Fruit fly (Drosophila melanogaster): ENCODE results near the gene CG13639.
A peak's percentile ranks its signal among the peaks of the same experiment; 100 is the strongest.

CG13639 gene

dm6 chr3R:24816993-24817854 lies 42.9 kb downstream of the CG13639 start, which contains the start of the genes CG5808 and Saf-B (continued):
- peak; percentile 61 for TF ChIP-seq CG2712 (tag; optimal IDR thresholded peaks at IDR 0.05)
- TF ChIP-seq CG12155 (GFP tag; optimal IDR thresholded peaks at IDR 0.05), result peak; percentile 44
- TF ChIP-seq Opbp (GFP tag; IDR thresholded peaks at IDR 0.05; ENCODE audit: partially characterized antibody), result peak; percentile 80
- peak; percentile 66 for TF ChIP-seq ssp (GFP tag; IDR thresholded peaks at IDR 0.05)
- peak; percentile 81; the same call in 1 of the 2 replicates for TF ChIP-seq CG32767 (GFP tag; IDR thresholded peaks at IDR 0.05)
- TF ChIP-seq chinmo (GFP tag; IDR thresholded peaks at IDR 0.05; ENCODE audit: partially characterized antibody), result 0 out of 4 replicates have a peak, but pooled peaks have one; percentile 77
- TF ChIP-seq sob (GFP tag; IDR thresholded peaks at IDR 0.05), result peak; percentile 33; the same call in 1 of the 2 replicates
- peak; percentile 49 for TF ChIP-seq YL-1 (GFP tag; optimal IDR thresholded peaks at IDR 0.05)
- peak; percentile 82 for TF ChIP-seq Dref (GFP tag; IDR thresholded peaks at IDR 0.05)
- no peak for TF ChIP-seq Elba2 (GFP tag; optimal IDR thresholded peaks at IDR 0.05)
- no peak for TF ChIP-seq Bteb2 (GFP tag; optimal IDR thresholded peaks at IDR 0.05)
- TF ChIP-seq slbo (GFP tag; IDR thresholded peaks at IDR 0.05), result peak; percentile 60
- TF ChIP-seq CG14860 (GFP tag; IDR thresholded peaks at IDR 0.05; ENCODE audit: partially characterized antibody), result peak; percentile 92
- TF ChIP-seq CG31365 (tag; optimal IDR thresholded peaks at IDR 0.05), result no peak
- TF ChIP-seq CG17912 (GFP tag; optimal IDR thresholded peaks at IDR 0.05), result no peak
- TF ChIP-seq CG5180 (GFP tag; optimal IDR thresholded peaks at IDR 0.05), result no peak
- TF ChIP-seq CG9437 (GFP tag; optimal IDR thresholded peaks at IDR 0.05), result peak; percentile 86
- TF ChIP-seq CG12391 (tag; optimal IDR thresholded peaks at IDR 0.05), result peak; percentile 69
- TF ChIP-seq CG2116 (GFP tag; optimal IDR thresholded peaks at IDR 0.05), result peak; percentile 79
- peak; percentile 83 for TF ChIP-seq tna (GFP tag; IDR thresholded peaks at IDR 0.05; ENCODE audit: partially characterized antibody)
- TF ChIP-seq CG4617 (GFP tag; optimal IDR thresholded peaks at IDR 0.05; ENCODE audit: borderline replicate concordance), result peak; percentile 39
- TF ChIP-seq Dp (GFP tag; optimal IDR thresholded peaks at IDR 0.05), result peak; percentile 18
- peak; percentile 36 for TF ChIP-seq CG32532 (GFP tag; IDR thresholded peaks at IDR 0.05)
- peak; percentile 63 for TF ChIP-seq tgo (GFP tag; IDR thresholded peaks at IDR 0.05)
- TF ChIP-seq Blimp-1 (GFP tag; optimal IDR thresholded peaks at IDR 0.05), result no peak
- no peak for TF ChIP-seq CG33557 (GFP tag; optimal IDR thresholded peaks at IDR 0.05)
- peak; percentile 40 for TF ChIP-seq Six4 (GFP tag; optimal IDR thresholded peaks at IDR 0.05)
- TF ChIP-seq jigr1 (GFP tag; IDR thresholded peaks at IDR 0.05), result no peak
- peak; percentile 62 for TF ChIP-seq CG4820 (GFP tag; optimal IDR thresholded peaks at IDR 0.05)
- no peak for TF ChIP-seq CG11504 (tag; optimal IDR thresholded peaks at IDR 0.05)
- TF ChIP-seq Sox102F (GFP tag; optimal IDR thresholded peaks at IDR 0.05), result no peak
- peak; percentile 81 for TF ChIP-seq Ptx1 (GFP tag; IDR thresholded peaks at IDR 0.05)
- TF ChIP-seq HLH3B (GFP tag; IDR thresholded peaks at IDR 0.05), result peak; percentile 31; the same call in 1 of the 2 replicates
- TF ChIP-seq MBD-R2 (GFP tag; IDR thresholded peaks at IDR 0.05), result peak; percentile 8; the same call in 1 of the 2 replicates
- peak; percentile 2 for TF ChIP-seq CG17802 (tag; optimal IDR thresholded peaks at IDR 0.05)
- TF ChIP-seq so (GFP tag; IDR thresholded peaks at IDR 0.05), result no peak
- peak; percentile 19 for TF ChIP-seq Fer3 (tag; optimal IDR thresholded peaks at IDR 0.05)
- peak; percentile 43; the same call in 1 of the 2 replicates for TF ChIP-seq CG31224 (GFP tag; IDR thresholded peaks at IDR 0.05)
- TF ChIP-seq vvl (GFP tag; IDR thresholded peaks at IDR 0.05), result peak; percentile 68
- no peak for TF ChIP-seq tx (GFP tag; optimal IDR thresholded peaks at IDR 0.05)
- TF ChIP-seq E2f1 (GFP tag; IDR thresholded peaks at IDR 0.05), result peak; percentile 59
- peak; percentile 43 for TF ChIP-seq CG15696 (tag; optimal IDR thresholded peaks at IDR 0.05)
- TF ChIP-seq sisA (GFP tag; IDR thresholded peaks at IDR 0.05), result 0 out of 2 replicates have a peak, but pooled peaks have one; percentile 12
- peak; percentile 68 for TF ChIP-seq trem (tag; optimal IDR thresholded peaks at IDR 0.05)
- no peak for TF ChIP-seq Myb (GFP tag; optimal IDR thresholded peaks at IDR 0.05)
- peak; percentile 93 for TF ChIP-seq Ets65A (GFP tag)
- peak; percentile 26 for TF ChIP-seq Ets97D (GFP tag; optimal IDR thresholded peaks at IDR 0.05)
- TF ChIP-seq vfl (GFP tag; optimal IDR thresholded peaks at IDR 0.05), result no peak
- TF ChIP-seq CG5245 (GFP tag; optimal IDR thresholded peaks at IDR 0.05), result peak; percentile 57
